Worm (Caenorhabditis elegans) whole organism, dauer: ENCODE results near the gene clc-25.

Source experiments
- unc-62 ChIP-seq: sonication (generic microtip); optimal IDR thresholded peaks from 2 replicates; lab custom pipeline; 2017; ENCODE audit warnings: missing biosample characterization, missing genetic modification reagents, missing genetic modification characterization

Gene clc-25

ce11 chrIII:1009775-1010174 lies 16.4 kb downstream of the clc-25 start, which contains the start of gene clc-24:
Gene clc-24 (plus strand): TSS chrIII:1010037.
- TF ChIP-seq unc-62 (GFP tag; lab: Kevin White, UChicago), result no peak

DNA sequence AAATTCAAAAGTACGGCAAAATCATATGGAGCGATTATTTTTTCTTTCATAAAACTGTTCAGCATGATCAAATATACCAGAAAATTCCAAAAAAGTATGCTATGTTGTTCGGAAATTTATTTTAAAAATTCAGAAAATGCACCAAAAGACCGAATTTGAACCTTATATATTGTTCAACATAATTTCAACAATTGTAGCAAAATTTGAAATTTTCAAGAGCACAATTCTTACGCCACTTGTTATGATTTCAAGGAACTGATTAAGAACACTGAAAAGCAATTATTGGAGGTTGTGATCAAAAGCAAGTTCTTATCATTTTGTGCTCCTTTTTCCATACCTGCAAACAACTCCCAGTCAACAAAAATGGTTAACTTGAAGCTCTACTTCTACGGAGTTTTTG lies 18.1 kb downstream of the clc-25 start, which contains the start of gene clc-27:
Gene clc-27 (plus strand): TSS at position 301 of the 400 bp plus-strand sequence.
- no peak for TF ChIP-seq unc-62 (GFP tag; lab: Kevin White, UChicago)

DNA sequence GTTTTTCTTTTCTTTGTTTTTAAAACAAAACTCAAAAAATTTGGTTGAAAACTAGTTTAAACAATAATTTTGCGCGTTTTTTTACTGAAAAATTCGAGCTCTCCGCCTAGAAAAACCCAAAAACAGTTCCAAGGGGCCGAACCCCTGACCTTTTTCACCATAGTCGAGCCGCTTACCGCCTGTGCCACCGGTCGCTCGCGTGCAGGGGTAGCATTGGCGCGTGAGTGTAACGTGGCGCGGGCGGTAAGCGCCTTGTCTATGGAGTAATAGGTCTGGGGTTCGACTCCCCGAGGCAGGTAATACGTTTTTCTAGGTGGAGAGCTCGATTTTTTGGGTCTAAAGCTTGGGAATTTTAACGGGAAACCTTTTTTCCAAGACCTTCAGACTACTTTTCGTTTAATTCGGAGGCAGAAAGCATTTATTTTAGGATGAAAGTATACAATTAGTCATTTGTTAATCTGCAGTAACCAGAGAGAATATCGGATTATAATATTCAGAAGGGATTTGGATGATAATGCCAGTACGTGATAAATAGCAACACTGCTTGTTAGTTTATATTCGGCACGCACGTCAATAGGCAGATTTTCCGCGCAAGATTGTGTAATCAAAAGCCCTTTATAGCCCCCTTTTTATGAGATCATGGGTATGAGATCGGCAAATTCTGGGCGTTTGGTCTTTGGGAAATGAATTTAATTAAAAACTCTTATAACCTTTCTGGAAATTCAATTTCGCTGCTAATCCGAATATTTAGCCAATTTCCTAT lies 18.8 kb downstream of the clc-25 start:
- no peak for TF ChIP-seq unc-62 (GFP tag; lab: Kevin White, UChicago)

DNA sequence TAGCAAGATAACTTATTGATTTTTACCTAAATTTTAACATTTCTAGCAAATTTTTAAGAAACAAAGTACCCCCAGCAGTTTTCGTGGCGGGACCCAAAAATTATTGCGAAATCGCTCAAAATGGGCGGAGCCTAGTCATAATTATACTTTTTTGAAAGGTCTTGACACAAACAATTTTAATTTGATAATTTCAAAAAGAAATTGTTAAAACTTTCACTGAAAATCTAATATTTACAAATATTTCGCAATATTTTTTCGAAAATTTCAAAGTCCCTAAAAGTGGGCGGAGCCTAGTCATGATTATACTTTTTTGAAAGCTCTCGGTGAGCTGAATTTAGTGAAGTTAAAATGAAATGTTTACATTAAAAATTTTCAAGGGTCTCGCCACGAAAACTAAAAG lies 21.7 kb downstream of the clc-25 start:
- no peak for TF ChIP-seq unc-62 (GFP tag; lab: Kevin White, UChicago)

DNA sequence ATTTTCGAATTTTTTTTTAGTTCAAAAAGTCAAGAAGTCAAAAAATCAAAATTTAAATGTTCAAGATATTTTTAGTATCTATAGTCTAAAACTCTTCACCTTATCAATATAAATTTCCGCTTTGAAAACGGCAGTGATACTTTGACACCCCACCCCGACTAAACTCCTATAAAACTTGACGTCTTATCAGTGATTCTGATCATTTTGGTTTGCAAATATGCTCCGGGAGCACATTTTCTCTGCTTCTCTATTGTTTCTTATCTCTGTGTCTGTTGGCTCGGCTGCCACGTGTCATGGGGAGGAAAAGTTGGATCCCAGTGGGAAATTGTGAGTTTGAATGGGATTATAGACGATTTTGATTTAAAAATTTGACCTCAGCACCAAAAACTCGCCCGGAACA lies 23.7 kb downstream of the clc-25 start, which contains the start of gene clec-150:
Gene clec-150 (plus strand): TSS at position 198 of the 400 bp plus-strand sequence.
- TF ChIP-seq unc-62 (GFP tag; lab: Kevin White, UChicago), result no peak

- TF ChIP-seq unc-62 (GFP tag; lab: Kevin White, UChicago), result no peak
Measured at ce11 chrIII:1001297-1001696, 24.9 kb downstream of the clc-25 start, which contains the start of gene R06B10.7. Gene R06B10.7 (minus strand): TSS chrIII:1001397.

DNA sequence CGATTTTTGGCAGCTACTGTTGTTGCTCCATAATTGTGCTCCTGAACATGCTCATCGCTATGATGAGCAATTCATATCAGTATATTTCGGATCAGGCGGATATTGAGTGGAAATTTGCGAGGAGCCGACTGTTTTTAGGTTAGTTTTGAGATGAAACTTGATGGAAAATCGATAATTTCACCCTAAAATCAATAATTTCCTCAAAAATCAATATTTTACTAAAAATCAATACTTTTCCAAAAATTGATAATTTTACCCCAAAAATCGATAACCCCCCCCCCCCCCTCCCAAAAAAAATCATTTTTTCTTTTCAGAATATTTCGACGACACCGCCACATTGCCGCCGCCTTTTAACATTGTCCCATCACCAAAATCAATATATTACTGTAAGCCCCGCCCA lies 27.3 kb downstream of the clc-25 start:
- TF ChIP-seq unc-62 (GFP tag; lab: Kevin White, UChicago), result no peak

ce11 chrIII:996564-996963 lies 29.6 kb downstream of the clc-25 start:
- no peak for TF ChIP-seq unc-62 (GFP tag; lab: Kevin White, UChicago)

- no peak for TF ChIP-seq unc-62 (GFP tag; lab: Kevin White, UChicago)
Measured at ce11 chrIII:991581-991980, 34.6 kb downstream of the clc-25 start, which contains the start of gene trp-2. Gene trp-2 (plus strand): TSS chrIII:991881.

DNA sequence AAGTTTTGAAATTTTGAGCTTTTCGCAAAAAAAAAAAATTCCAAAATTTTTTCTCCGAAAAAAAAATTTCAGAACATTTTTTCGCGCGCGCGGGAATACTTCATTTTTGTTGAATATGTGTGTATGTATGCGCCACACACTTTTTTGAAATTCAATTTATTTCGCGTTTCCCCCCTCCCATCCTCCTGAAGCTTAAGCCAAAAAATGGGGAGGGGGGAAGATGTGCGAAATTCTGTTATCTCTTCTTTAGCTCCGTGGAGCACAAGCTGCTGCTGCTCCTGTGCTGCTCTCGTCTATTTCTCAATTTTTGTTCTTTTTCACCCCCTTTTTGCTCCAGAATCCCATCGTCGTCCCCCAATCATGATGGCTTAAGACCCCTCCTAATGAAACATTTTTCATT lies 36.6 kb downstream of the clc-25 start:
- TF ChIP-seq unc-62 (GFP tag; lab: Kevin White, UChicago), result no peak

DNA sequence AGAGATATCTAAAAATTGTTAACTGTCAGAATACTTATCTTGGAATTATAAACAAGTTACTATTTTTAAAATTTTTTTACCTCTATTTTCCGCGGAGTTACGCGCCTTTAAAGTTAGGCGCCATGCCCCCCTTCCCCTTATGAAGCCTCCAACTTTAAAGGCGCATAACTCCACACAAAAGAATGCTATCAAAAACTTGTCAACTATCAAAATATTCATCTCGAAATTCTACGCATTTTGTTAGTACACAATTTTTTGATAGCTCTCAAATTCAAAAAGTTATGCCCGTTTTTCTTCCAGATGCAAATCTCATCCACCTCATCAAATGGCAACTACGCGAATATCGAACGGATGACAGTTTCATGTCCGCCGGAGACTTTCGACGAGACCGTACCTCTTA lies 43.2 kb downstream of the clc-25 start, which contains the start of gene tbc-10:
Gene tbc-10 (plus strand): TSS at position 301 of the 400 bp plus-strand sequence.
- TF ChIP-seq unc-62 (GFP tag; lab: Kevin White, UChicago), result no peak

DNA sequence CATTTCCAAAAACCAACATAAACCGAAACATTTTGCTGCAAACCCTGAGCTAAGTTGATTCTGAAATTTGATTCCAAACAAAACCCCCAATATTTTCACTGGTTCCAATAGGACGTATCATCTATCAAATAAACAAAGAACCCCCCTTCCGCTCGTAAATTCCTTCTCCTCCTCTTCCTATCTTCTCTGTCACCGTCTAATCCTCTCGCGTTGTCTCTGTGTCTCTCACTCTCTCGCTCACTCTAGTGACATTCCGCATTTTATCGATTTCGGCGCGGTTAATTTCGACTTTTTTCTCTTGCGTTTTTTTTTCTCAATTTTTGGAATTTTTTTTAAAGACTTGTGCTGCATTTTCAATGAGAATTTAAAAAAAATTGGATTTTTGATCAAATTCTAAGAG lies 44.2 kb downstream of the clc-25 start:
- TF ChIP-seq unc-62 (GFP tag; lab: Kevin White, UChicago), result no peak

DNA sequence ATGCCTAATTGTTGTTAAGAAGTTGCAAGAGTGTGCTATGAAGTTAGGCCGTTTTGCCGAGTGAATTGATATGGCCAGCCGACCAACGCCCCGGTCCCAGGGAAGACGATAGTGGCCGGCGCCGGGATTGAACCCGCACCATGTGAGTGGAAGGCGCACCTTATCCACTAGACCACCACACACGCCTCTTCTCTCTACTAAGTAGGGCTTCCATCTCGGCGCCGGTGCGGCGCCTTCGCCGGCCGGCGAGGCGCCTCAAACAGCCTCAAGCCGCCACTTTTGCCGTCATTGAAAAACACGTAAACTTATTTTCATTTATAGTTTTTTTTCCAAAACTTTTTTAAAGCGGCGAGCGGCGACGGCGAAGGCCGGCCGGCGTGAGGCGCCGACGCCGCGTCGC lies 47.3 kb downstream of the clc-25 start:
- TF ChIP-seq unc-62 (GFP tag; lab: Kevin White, UChicago), result no peak
